Fruit fly (Drosophila melanogaster): ENCODE data around the gene CG5265.

Gene CG5265

DNA sequence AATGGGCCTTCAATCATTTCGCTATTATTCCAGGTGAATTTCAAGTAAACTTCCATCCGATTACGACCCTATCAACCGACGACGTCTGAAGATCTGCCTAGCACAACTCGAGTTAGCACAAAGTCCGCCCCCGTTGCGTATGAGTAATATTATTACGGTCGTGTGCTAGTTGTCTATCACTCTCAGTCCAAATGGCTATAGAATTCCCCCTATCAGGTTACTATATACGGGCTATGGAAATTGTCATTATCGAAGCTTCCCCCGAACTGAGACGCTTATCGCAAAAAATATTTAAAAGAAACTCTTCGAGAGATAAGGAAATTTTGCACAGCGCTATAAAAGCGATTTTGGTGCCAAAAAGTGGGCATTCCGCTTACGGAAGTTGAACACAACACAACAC, 3.1 kb upstream of the CG5265 start, which contains the start of gene CG5246:
Gene CG5246 (plus strand): TSS at position 365 of the 400 bp plus-strand sequence.
- no peak for TF ChIP-seq Rel (GFP tag; optimal IDR thresholded peaks at IDR 0.05)
- TF ChIP-seq Rel (tag; optimal IDR thresholded peaks at IDR 0.05), result peak; percentile 68
- no peak for TF ChIP-seq br (GFP tag; optimal IDR thresholded peaks at IDR 0.05)
- TF ChIP-seq Myc (optimal IDR thresholded peaks at IDR 0.05), result no peak
- TF ChIP-seq psq (GFP tag; optimal IDR thresholded peaks at IDR 0.05), result no peak
- no peak for TF ChIP-seq Mio (GFP tag; optimal IDR thresholded peaks at IDR 0.05)
- no peak for TF ChIP-seq HLH106 (tag; optimal IDR thresholded peaks at IDR 0.05)
- no peak for TF ChIP-seq jim (GFP tag; optimal IDR thresholded peaks at IDR 0.05)
- no peak for TF ChIP-seq woc (GFP tag; optimal IDR thresholded peaks at IDR 0.05)
- TF ChIP-seq foxo (GFP tag; optimal IDR thresholded peaks at IDR 0.05), result no peak
- no peak for TF ChIP-seq dsf (GFP tag; optimal IDR thresholded peaks at IDR 0.05; ENCODE audit: borderline replicate concordance)
- no peak for TF ChIP-seq sv (GFP tag; optimal IDR thresholded peaks at IDR 0.05)
- no peak for TF ChIP-seq lola (GFP tag; optimal IDR thresholded peaks at IDR 0.05)
- TF ChIP-seq h (GFP tag; optimal IDR thresholded peaks at IDR 0.05), result peak; percentile 49

- no peak for TF ChIP-seq N (GFP tag; optimal IDR thresholded peaks at IDR 0.05)
- TF ChIP-seq pan (optimal IDR thresholded peaks at IDR 0.05), result no peak
- no peak for TF ChIP-seq Hnf4 (GFP tag; optimal IDR thresholded peaks at IDR 0.05)
- no peak for TF ChIP-seq Mio (GFP tag; optimal IDR thresholded peaks at IDR 0.05)
- no peak for TF ChIP-seq Vsx2 (GFP tag; optimal IDR thresholded peaks at IDR 0.05; ENCODE audit: partially characterized antibody)
- TF ChIP-seq Hr78 (GFP tag; optimal IDR thresholded peaks at IDR 0.05), result no peak
- no peak for TF ChIP-seq br (GFP tag; optimal IDR thresholded peaks at IDR 0.05)
- no peak for TF ChIP-seq Myc (optimal IDR thresholded peaks at IDR 0.05)
- TF ChIP-seq dmrt93B (GFP tag; optimal IDR thresholded peaks at IDR 0.05), result no peak
- TF ChIP-seq Rel (GFP tag; optimal IDR thresholded peaks at IDR 0.05), result no peak
- no peak for TF ChIP-seq Rel (tag; optimal IDR thresholded peaks at IDR 0.05)
- TF ChIP-seq woc (GFP tag; optimal IDR thresholded peaks at IDR 0.05), result no peak
- no peak for TF ChIP-seq ey (GFP tag; optimal IDR thresholded peaks at IDR 0.05)
- no peak for TF ChIP-seq jim (GFP tag; optimal IDR thresholded peaks at IDR 0.05)
Measured at dm6 chr3R:17137593-17137992, 1.2 kb upstream of the CG5265 start, which contains the start of gene CG5255. CG5255 (plus strand) TSS chr3R:17137893.

- TF ChIP-seq Hnf4 (GFP tag; optimal IDR thresholded peaks at IDR 0.05) (no peak), Rel (GFP tag; optimal IDR thresholded peaks at IDR 0.05) (no peak), Rel (tag; optimal IDR thresholded peaks at IDR 0.05) (no peak), Abd-B (GFP tag; optimal IDR thresholded peaks at IDR 0.05) (no peak), Mio (GFP tag; optimal IDR thresholded peaks at IDR 0.05) (no peak), rgr (GFP tag; optimal IDR thresholded peaks at IDR 0.05) (no peak), lola (GFP tag; optimal IDR thresholded peaks at IDR 0.05) (no peak), ey (GFP tag; optimal IDR thresholded peaks at IDR 0.05) (no peak), br (GFP tag; optimal IDR thresholded peaks at IDR 0.05) (no peak), psq (GFP tag; optimal IDR thresholded peaks at IDR 0.05) (no peak), CG9705 (GFP tag; optimal IDR thresholded peaks at IDR 0.05) (no peak), HLH106 (tag; optimal IDR thresholded peaks at IDR 0.05) (no peak), jim (GFP tag; optimal IDR thresholded peaks at IDR 0.05) (no peak), fru (GFP tag; optimal IDR thresholded peaks at IDR 0.05) (no peak)
Measured at dm6 chr3R:17142304-17142703, 3.5 kb downstream of the CG5265 start, which contains the start of gene TwdlW. TwdlW (minus strand) TSS chr3R:17142404.

DNA sequence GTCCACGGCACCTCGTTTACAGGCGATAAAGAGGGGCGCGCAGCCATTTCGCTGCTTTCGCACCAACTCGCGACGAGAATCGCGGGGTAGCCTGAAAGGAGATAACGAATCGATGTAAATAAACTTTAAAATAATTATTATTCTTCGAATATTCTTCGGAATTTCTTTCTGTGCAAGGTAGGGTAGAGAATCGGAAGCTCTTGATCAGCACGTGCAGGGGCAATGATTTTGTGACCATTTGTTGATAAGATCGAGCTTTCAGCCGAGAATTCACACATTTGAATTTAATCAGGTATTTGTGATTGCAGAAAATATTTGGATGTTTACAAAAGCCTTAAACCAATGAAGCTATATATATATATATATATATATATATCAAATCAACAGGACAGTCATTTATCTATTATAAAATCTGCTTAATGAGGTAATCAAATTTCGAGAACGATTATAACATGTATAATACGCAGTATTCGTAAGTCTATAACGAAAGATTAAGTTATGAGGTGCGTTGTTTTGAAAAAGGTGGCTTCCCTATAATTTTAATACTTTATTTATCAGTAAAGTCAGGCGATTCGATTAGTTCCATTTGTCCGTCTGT, 8.9 kb downstream of the CG5265 start:
- TF ChIP-seq Rel (GFP tag; optimal IDR thresholded peaks at IDR 0.05), result no peak
- peak; percentile 81 for TF ChIP-seq Rel (tag; optimal IDR thresholded peaks at IDR 0.05)
- no peak for TF ChIP-seq Abd-B (GFP tag; optimal IDR thresholded peaks at IDR 0.05)
- peak; percentile 21 for TF ChIP-seq rgr (GFP tag; optimal IDR thresholded peaks at IDR 0.05)
- peak; percentile 32 for TF ChIP-seq h (GFP tag; optimal IDR thresholded peaks at IDR 0.05)

DNA sequence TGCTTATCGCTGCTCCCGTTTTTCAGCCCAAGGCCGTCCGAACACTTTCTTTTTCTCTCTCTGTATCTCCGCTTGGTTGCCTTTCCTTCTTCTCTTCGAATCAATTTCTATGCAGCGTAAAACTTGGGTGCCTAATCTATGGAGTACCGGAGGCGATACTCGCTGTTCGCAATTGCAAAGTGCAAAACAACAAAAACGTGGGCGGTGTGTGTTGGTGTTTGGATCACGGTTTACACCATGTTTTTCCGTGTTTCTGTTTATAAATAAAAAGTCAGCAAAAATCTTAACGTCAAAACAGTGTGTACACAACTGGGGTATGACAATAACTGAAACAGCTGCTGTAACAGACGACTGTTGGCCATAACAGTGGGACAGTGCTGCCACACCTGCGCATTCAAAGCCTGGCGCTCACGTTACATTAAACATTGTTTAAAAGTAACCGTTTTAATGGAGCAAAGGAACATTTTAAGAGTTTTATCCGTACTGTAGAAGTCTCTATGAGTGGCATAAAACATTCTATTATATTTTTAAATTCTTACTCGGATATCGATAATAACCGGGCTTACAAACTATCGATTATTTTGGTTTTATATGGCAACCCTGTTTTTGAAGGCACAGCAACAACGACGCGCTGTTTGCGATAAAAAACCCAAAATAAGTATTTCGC, 10.4 kb downstream of the CG5265 start, which contains the start of the genes m-cup and Det:
Gene m-cup (minus strand): TSS at position 333 of the 667 bp plus-strand sequence.
Gene Det (plus strand): TSS at position 588 of the 667 bp plus-strand sequence.
- TF ChIP-seq Dif (GFP tag; optimal IDR thresholded peaks at IDR 0.05; ENCODE audit: partially characterized antibody) (no peak), Jra (GFP tag; optimal IDR thresholded peaks at IDR 0.05) (peak; percentile 28), dsf (GFP tag; optimal IDR thresholded peaks at IDR 0.05; ENCODE audit: borderline replicate concordance) (no peak), psq (GFP tag; optimal IDR thresholded peaks at IDR 0.05) (no peak), Abd-B (GFP tag; optimal IDR thresholded peaks at IDR 0.05) (no peak), Hr83 (GFP tag; optimal IDR thresholded peaks at IDR 0.05; ENCODE audit: poor library complexity, severe bottlenecking) (peak; percentile 42), HLH106 (tag; optimal IDR thresholded peaks at IDR 0.05) (peak; percentile 21), dmrt93B (GFP tag; optimal IDR thresholded peaks at IDR 0.05) (no peak), Rel (GFP tag; optimal IDR thresholded peaks at IDR 0.05) (no peak), Rel (tag; optimal IDR thresholded peaks at IDR 0.05) (peak; percentile 38), br (GFP tag; optimal IDR thresholded peaks at IDR 0.05) (no peak), CG32264 (GFP tag; optimal IDR thresholded peaks at IDR 0.05) (no peak), foxo (GFP tag; optimal IDR thresholded peaks at IDR 0.05) (peak in 1 of 2 experiments; percentile 38), tai (GFP tag; optimal IDR thresholded peaks at IDR 0.05) (no peak), sage (GFP tag; optimal IDR thresholded peaks at IDR 0.05) (peak; percentile 21), CG9705 (GFP tag; optimal IDR thresholded peaks at IDR 0.05) (peak; percentile 10), Hnf4 (GFP tag; optimal IDR thresholded peaks at IDR 0.05) (no peak), Sp1 (GFP tag; optimal IDR thresholded peaks at IDR 0.05) (no peak), lola (GFP tag; optimal IDR thresholded peaks at IDR 0.05) (no peak), N (GFP tag; optimal IDR thresholded peaks at IDR 0.05) (no peak), Myc (optimal IDR thresholded peaks at IDR 0.05) (no peak), dl (GFP tag; optimal IDR thresholded peaks at IDR 0.05; ENCODE audit: insufficient read depth in 1 of 2, partially characterized antibody in 2 of 2) (no peak), Mio (GFP tag; optimal IDR thresholded peaks at IDR 0.05) (no peak), rgr (GFP tag; optimal IDR thresholded peaks at IDR 0.05) (peak; percentile 20), Dfd (GFP tag; optimal IDR thresholded peaks at IDR 0.05) (no peak), woc (GFP tag; optimal IDR thresholded peaks at IDR 0.05) (no peak), fru (GFP tag; optimal IDR thresholded peaks at IDR 0.05) (peak; percentile 29), jim (GFP tag; optimal IDR thresholded peaks at IDR 0.05) (no peak), OdsH (GFP tag; optimal IDR thresholded peaks at IDR 0.05) (no peak)

All from whole organism, wandering third instar larva.